Fruit fly (Drosophila melanogaster): ENCODE data around the gene CtsB.

CtsB gene

DNA sequence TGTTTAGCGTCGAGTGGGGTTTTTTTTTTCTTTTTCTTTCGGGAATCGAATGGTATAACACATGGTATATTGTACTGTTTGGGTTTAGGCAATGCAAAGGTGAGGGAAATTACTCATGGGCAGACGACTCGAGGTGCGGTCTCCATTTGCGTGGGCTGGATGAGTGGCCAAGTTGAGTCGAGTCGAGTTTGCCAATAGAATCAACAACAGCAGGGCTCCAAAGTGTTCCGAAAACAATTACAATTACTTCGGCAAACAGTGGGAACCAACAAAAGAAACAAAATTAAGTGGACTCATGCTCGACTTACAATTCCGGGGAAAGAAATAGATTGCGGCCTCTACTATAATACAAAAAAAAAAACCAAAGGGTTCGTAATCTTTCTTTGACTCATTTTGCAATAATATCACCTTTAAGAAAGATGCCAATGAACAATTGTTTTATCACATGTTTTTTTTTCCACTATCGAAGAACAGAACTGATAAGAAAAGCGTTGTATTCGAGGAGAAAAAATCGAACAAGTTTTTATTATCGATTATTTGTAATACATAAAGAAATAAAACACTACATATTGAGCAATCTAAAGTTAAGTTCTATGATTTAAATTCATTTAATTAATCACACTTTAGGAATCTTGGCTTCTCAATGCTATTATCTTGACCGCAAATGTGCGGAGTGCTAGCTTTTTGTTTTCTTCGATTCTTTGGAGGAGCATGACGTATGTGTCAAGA lies 38.5 kb upstream of the CtsB start (continued):
- TF ChIP-seq HLHmδ (GFP tag; optimal IDR thresholded peaks at IDR 0.05) (no peak), CG9817 (tag; optimal IDR thresholded peaks at IDR 0.05) (no peak), mld (GFP tag; IDR thresholded peaks at IDR 0.05; ENCODE audit: partially characterized antibody) (no peak), Trl (optimal IDR thresholded peaks at IDR 0.05) (no peak), Trl (GFP tag; optimal IDR thresholded peaks at IDR 0.05) (no peak), kah (GFP tag; optimal IDR thresholded peaks at IDR 0.05) (no peak), CG8290 (GFP tag; optimal IDR thresholded peaks at IDR 0.05) (no peak), CG8290 (tag; optimal IDR thresholded peaks at IDR 0.05) (peak in 1 of 2 experiments; percentile 7), CG6765 (GFP tag; optimal IDR thresholded peaks at IDR 0.05) (no peak), HmgD (GFP tag; optimal IDR thresholded peaks at IDR 0.05) (no peak), CG17912 (GFP tag; optimal IDR thresholded peaks at IDR 0.05) (no peak), CG10209 (GFP tag; optimal IDR thresholded peaks at IDR 0.05) (peak; percentile 40), CG6813 (GFP tag; optimal IDR thresholded peaks at IDR 0.05) (peak; percentile 4), CG15073 (GFP tag; optimal IDR thresholded peaks at IDR 0.05) (no peak), CG17829 (tag; optimal IDR thresholded peaks at IDR 0.05) (no peak), bab2 (GFP tag; optimal IDR thresholded peaks at IDR 0.05) (peak; percentile 28), CG8765 (GFP tag; IDR thresholded peaks at IDR 0.05) (no peak), ro (GFP tag; IDR thresholded peaks at IDR 0.05) (no peak), CG17568 (GFP tag; optimal IDR thresholded peaks at IDR 0.05) (peak; percentile 21), CG2889 (GFP tag; IDR thresholded peaks at IDR 0.05) (no peak), CG2712 (tag; optimal IDR thresholded peaks at IDR 0.05) (peak; percentile 22), Hey (tag; optimal IDR thresholded peaks at IDR 0.05) (no peak), CG12769 (tag; optimal IDR thresholded peaks at IDR 0.05) (no peak), CG17802 (tag; optimal IDR thresholded peaks at IDR 0.05) (no peak), maf-S (GFP tag; optimal IDR thresholded peaks at IDR 0.05) (no peak), sc (optimal IDR thresholded peaks at IDR 0.05) (no peak), sc (GFP tag; optimal IDR thresholded peaks at IDR 0.05) (no peak), CG30403 (GFP tag; optimal IDR thresholded peaks at IDR 0.05) (peak; percentile 50), CG13296 (GFP tag; optimal IDR thresholded peaks at IDR 0.05) (no peak), eve (GFP tag; optimal IDR thresholded peaks at IDR 0.05) (no peak), CG18262 (tag; optimal IDR thresholded peaks at IDR 0.05) (no peak), CG10267 (tag; optimal IDR thresholded peaks at IDR 0.05) (peak; percentile 20), CG9609 (GFP tag; optimal IDR thresholded peaks at IDR 0.05) (no peak), ci (GFP tag; IDR thresholded peaks at IDR 0.05) (peak; percentile 67; the same call in 2 of the 3 replicates), zen2 (GFP tag; IDR thresholded peaks at IDR 0.05; ENCODE audit: partially characterized antibody) (no peak), fru (optimal IDR thresholded peaks at IDR 0.05) (no peak), zfh1 (GFP tag; IDR thresholded peaks at IDR 0.05) (no peak), CkIIα-i1 (GFP tag; IDR thresholded peaks at IDR 0.05) (no peak), ase (GFP tag; IDR thresholded peaks at IDR 0.05) (no peak), Pdp1 (GFP tag; optimal IDR thresholded peaks at IDR 0.05) (no peak), YL-1 (GFP tag; optimal IDR thresholded peaks at IDR 0.05) (no peak), slou (GFP tag; optimal IDR thresholded peaks at IDR 0.05) (no peak), dmrt99B (tag; optimal IDR thresholded peaks at IDR 0.05) (peak; percentile 27), CG9215 (GFP tag; IDR thresholded peaks at IDR 0.05) (no peak), pb (GFP tag; optimal IDR thresholded peaks at IDR 0.05) (no peak), chinmo (GFP tag; IDR thresholded peaks at IDR 0.05; ENCODE audit: partially characterized antibody) (no peak), CG4707 (GFP tag; optimal IDR thresholded peaks at IDR 0.05) (no peak), Drgx (GFP tag; IDR thresholded peaks at IDR 0.05) (0 out of 2 replicates have a peak, but pooled peaks have one; percentile 16), CG2875 (GFP tag; optimal IDR thresholded peaks at IDR 0.05) (peak; percentile 16), CG3838 (GFP tag; optimal IDR thresholded peaks at IDR 0.05) (no peak), CG11696 (GFP tag; IDR thresholded peaks at IDR 0.05) (peak; percentile 80)
